Fruit fly (Drosophila melanogaster): ENCODE results near the gene CG9135.

The CG9135 gene

DNA sequence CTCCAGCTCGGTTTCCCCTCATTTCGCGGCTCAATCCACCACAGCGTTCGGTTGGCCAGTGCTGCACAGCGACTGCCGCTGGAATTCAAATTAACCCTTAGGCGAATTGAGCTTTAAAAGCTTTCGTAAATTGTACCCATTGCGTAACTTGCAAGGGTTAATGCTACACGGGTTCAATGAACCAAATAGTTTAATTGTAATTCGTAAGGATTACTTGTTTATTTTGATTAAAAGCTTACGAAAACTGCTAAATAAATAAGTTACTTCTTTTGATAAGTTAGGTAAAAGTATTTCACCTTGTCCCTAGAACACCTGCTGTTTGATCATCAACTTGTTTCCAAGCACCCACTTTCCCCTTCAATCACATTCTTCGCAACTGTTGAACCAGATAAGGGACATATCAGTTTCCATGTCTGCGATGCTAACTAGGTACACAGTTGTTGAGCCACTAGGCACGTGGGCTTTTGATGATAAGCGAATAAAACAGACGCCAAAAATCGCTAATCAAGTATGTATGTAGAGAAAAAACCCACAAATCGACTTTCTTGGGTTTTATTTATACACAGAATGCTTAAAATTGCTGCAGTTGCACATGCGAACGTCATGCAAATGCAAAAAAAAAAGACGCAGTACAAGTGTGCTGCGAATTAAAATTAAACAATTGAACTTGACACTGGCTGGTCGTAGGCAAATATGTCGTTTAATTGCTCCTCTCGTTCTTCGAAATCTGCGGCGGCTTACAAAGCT, 4.5 kb upstream of the CG9135 start, which contains the start of gene Pfas (continued):
- TF ChIP-seq bbx (GFP tag; IDR thresholded peaks at IDR 0.05; ENCODE audit: partially characterized antibody) (0 out of 2 replicates have a peak, but pooled peaks have one; percentile 22), az2 (GFP tag; optimal IDR thresholded peaks at IDR 0.05) (peak; percentile 42), bowl (GFP tag; IDR thresholded peaks at IDR 0.05) (no peak), ac (GFP tag; optimal IDR thresholded peaks at IDR 0.05) (no peak), CG9876 (GFP tag; optimal IDR thresholded peaks at IDR 0.05) (no peak), E2f1 (GFP tag; IDR thresholded peaks at IDR 0.05) (peak; percentile 22; the same call in 1 of the 2 replicates), HmgZ (tag; optimal IDR thresholded peaks at IDR 0.05) (peak; percentile 87), CG2202 (tag; optimal IDR thresholded peaks at IDR 0.05) (no peak), fd64A (GFP tag; optimal IDR thresholded peaks at IDR 0.05) (no peak), CG7745 (tag; optimal IDR thresholded peaks at IDR 0.05) (no peak), Hr78 (GFP tag; optimal IDR thresholded peaks at IDR 0.05) (peak in 1 of 2 experiments; percentile 41), Spps (tag; optimal IDR thresholded peaks at IDR 0.05) (no peak), CG1647 (GFP tag; optimal IDR thresholded peaks at IDR 0.05) (peak; percentile 61), Opbp (GFP tag; IDR thresholded peaks at IDR 0.05; ENCODE audit: partially characterized antibody) (no peak), Six4 (GFP tag; optimal IDR thresholded peaks at IDR 0.05) (peak; percentile 30), CG15011 (GFP tag; optimal IDR thresholded peaks at IDR 0.05) (no peak), D19B (GFP tag; optimal IDR thresholded peaks at IDR 0.05) (no peak), CG4854 (GFP tag; optimal IDR thresholded peaks at IDR 0.05) (peak; percentile 46), ci (GFP tag; IDR thresholded peaks at IDR 0.05) (peak; percentile 78; the same call in 2 of the 3 replicates), CG17612 (GFP tag; IDR thresholded peaks at IDR 0.05) (no peak), Max (GFP tag; optimal IDR thresholded peaks at IDR 0.05) (peak; percentile 33), sisA (GFP tag; IDR thresholded peaks at IDR 0.05) (0 out of 2 replicates have a peak, but pooled peaks have one; percentile 11), ham (GFP tag; IDR thresholded peaks at IDR 0.05) (no peak), toy (GFP tag; IDR thresholded peaks at IDR 0.05) (no peak), Xrp1 (GFP tag; IDR thresholded peaks at IDR 0.05) (0 out of 2 replicates have a peak, but pooled peaks have one; percentile 53), Deaf1 (tag; optimal IDR thresholded peaks at IDR 0.05) (peak; percentile 64), CG3995 (GFP tag; optimal IDR thresholded peaks at IDR 0.05) (no peak), chn (GFP tag; optimal IDR thresholded peaks at IDR 0.05) (peak; percentile 14), CG9932 (GFP tag; IDR thresholded peaks at IDR 0.05) (peak; percentile 68), CG16863 (GFP tag; optimal IDR thresholded peaks at IDR 0.05) (no peak), CG11456 (GFP tag; IDR thresholded peaks at IDR 0.05) (0 out of 3 replicates have a peak, but pooled peaks have one; percentile 34), HLHmδ (GFP tag; optimal IDR thresholded peaks at IDR 0.05) (no peak), HmgD (GFP tag; optimal IDR thresholded peaks at IDR 0.05) (peak; percentile 26), jing (GFP tag; optimal IDR thresholded peaks at IDR 0.05) (no peak), run (tag; optimal IDR thresholded peaks at IDR 0.05) (no peak), mirr (GFP tag; optimal IDR thresholded peaks at IDR 0.05) (peak; percentile 75), Awh (GFP tag; IDR thresholded peaks at IDR 0.05) (no peak), lilli (GFP tag; optimal IDR thresholded peaks at IDR 0.05) (peak; percentile 81), B-H2 (GFP tag; optimal IDR thresholded peaks at IDR 0.05) (peak; percentile 83), CG6254 (GFP tag; optimal IDR thresholded peaks at IDR 0.05) (no peak), CG10366 (GFP tag; IDR thresholded peaks at IDR 0.05) (peak; percentile 36; the same call in 1 of the 2 replicates), CG10209 (GFP tag; optimal IDR thresholded peaks at IDR 0.05) (peak; percentile 41)
